Worm (Caenorhabditis elegans) whole organism, L2 larva: ENCODE results near the gene dod-17.

Experiments
- C34F6.9 ChIP-seq: fragments of 150-350 bp; optimal IDR thresholded peaks from 2 replicates; lab custom pipeline; 2014; ENCODE audit warnings: missing biosample characterization, missing genetic modification characterization
- F13H6.1 ChIP-seq: sonication (generic microtip); optimal IDR thresholded peaks from 2 replicates; lab custom pipeline; 2016; ENCODE audit warnings: missing genetic modification characterization, missing compliant biosample characterization
- R02D3.7 ChIP-seq: fragments of 150-350 bp; optimal IDR thresholded peaks from 2 replicates; lab custom pipeline; 2014; ENCODE audit warnings: missing biosample characterization, missing genetic modification characterization
- Y55F3AM.14 ChIP-seq: fragments of 200-800 bp; sonication (Bioruptor generic); optimal IDR thresholded peaks from 2 replicates; lab custom pipeline; 2018; ENCODE audit warnings: mild to moderate bottlenecking, missing genetic modification characterization, missing compliant biosample characterization
- ZK546.5 ChIP-seq: sonication (generic microtip); optimal IDR thresholded peaks from 2 replicates; lab custom pipeline; 2017; ENCODE audit warnings: missing biosample characterization, missing genetic modification characterization
- alr-1 ChIP-seq: fragments of 150-350 bp; optimal IDR thresholded peaks from 2 replicates; lab custom pipeline; 2014; ENCODE audit warnings: missing biosample characterization, missing genetic modification characterization
- aly-2 ChIP-seq: fragments of 150-350 bp; optimal IDR thresholded peaks from 2 replicates; lab custom pipeline; 2014; ENCODE audit warnings: missing biosample characterization, missing genetic modification characterization
- blmp-1 ChIP-seq: sonication (generic microtip); optimal IDR thresholded peaks from 2 replicates; lab custom pipeline; 2017; ENCODE audit warnings: missing genetic modification characterization, mild to moderate bottlenecking, missing compliant biosample characterization, antibody characterized with exemption, moderate library complexity; ENCODE audit not compliant: insufficient read depth
- ceh-82 ChIP-seq: fragments of 150-350 bp; optimal IDR thresholded peaks from 2 replicates; lab custom pipeline; 2014; ENCODE audit warnings: missing biosample characterization, missing genetic modification characterization
- crh-2 ChIP-seq: sonication (generic microtip); optimal IDR thresholded peaks from 2 replicates; lab custom pipeline; 2017; ENCODE audit warnings: missing biosample characterization, missing genetic modification characterization
- egl-27 ChIP-seq: sonication (generic microtip); optimal IDR thresholded peaks from 3 replicates; lab custom pipeline; 2017; ENCODE audit warnings: missing biosample characterization, missing genetic modification reagents, missing genetic modification characterization
- elt-1 ChIP-seq: fragments of 150-350 bp; optimal IDR thresholded peaks from 2 replicates; lab custom pipeline; 2014; ENCODE audit warnings: missing biosample characterization, missing genetic modification characterization
- elt-3 ChIP-seq: sonication (generic microtip); optimal IDR thresholded peaks from 2 replicates; lab custom pipeline; 2017; ENCODE audit warnings: missing biosample characterization, missing genetic modification characterization
- fos-1 ChIP-seq: fragments of 150-350 bp; optimal IDR thresholded peaks from 2 replicates; lab custom pipeline; 2014; ENCODE audit warnings: missing biosample characterization, missing genetic modification characterization
- lin-11 ChIP-seq: fragments of 150-350 bp; sonication (generic microtip); optimal IDR thresholded peaks from 2 replicates; lab custom pipeline; 2014; ENCODE audit warnings: missing biosample characterization, missing genetic modification characterization, inconsistent platforms, mixed read lengths
- lin-13 ChIP-seq: fragments of 150-350 bp; optimal IDR thresholded peaks from 2 replicates; lab custom pipeline; 2014; ENCODE audit warnings: missing biosample characterization, missing genetic modification reagents, missing genetic modification characterization
- lin-39 ChIP-seq: fragments of 150-350 bp; optimal IDR thresholded peaks from 2 replicates; lab custom pipeline; 2014; ENCODE audit warnings: missing biosample characterization, missing genetic modification reagents, missing genetic modification characterization
- lsy-2 ChIP-seq, 2 experiments: fragments of 150-350 bp in 1 of 2; sonication (generic microtip) in 1 of 2; optimal IDR thresholded peaks; 2 replicates each; lab custom pipeline; 2014 to 2017; ENCODE audit warnings: missing biosample characterization in 2 of 2, missing genetic modification characterization in 2 of 2
- mab-5 ChIP-seq: fragments of 150-350 bp; optimal IDR thresholded peaks from 2 replicates; lab custom pipeline; 2014; ENCODE audit warnings: missing biosample characterization, missing genetic modification characterization
- mbf-1 ChIP-seq: sonication (generic microtip); optimal IDR thresholded peaks from 2 replicates; lab custom pipeline; 2017; ENCODE audit warnings: missing biosample characterization, missing genetic modification characterization
- mdl-1 ChIP-seq, 2 experiments: fragments of 150-350 bp in 1 of 2; sonication (generic microtip) in 1 of 2; optimal IDR thresholded peaks; 2 replicates each; lab custom pipeline; 2017; ENCODE audit warnings: missing biosample characterization in 2 of 2, missing genetic modification characterization in 2 of 2
- nhr-11 ChIP-seq: fragments of 150-350 bp; optimal IDR thresholded peaks from 2 replicates; lab custom pipeline; 2014; ENCODE audit warnings: missing biosample characterization, missing genetic modification characterization
- nhr-12 ChIP-seq: fragments of 150-350 bp; optimal IDR thresholded peaks from 2 replicates; lab custom pipeline; 2014; ENCODE audit warnings: missing biosample characterization, missing genetic modification characterization
- nhr-129 ChIP-seq: fragments of 150-350 bp; optimal IDR thresholded peaks from 2 replicates; lab custom pipeline; 2014; ENCODE audit warnings: missing biosample characterization, missing genetic modification characterization
- nhr-21 ChIP-seq: fragments of 150-350 bp; optimal IDR thresholded peaks from 2 replicates; lab custom pipeline; 2014; ENCODE audit warnings: missing biosample characterization, missing genetic modification characterization
- nhr-237 ChIP-seq: fragments of 150-350 bp; optimal IDR thresholded peaks from 2 replicates; lab custom pipeline; 2014; ENCODE audit warnings: missing biosample characterization, missing genetic modification characterization
- nhr-25 ChIP-seq: fragments of 150-350 bp; sonication (generic microtip); optimal IDR thresholded peaks from 3 replicates; lab custom pipeline; 2014; ENCODE audit warnings: missing biosample characterization, missing genetic modification characterization
- peb-1 ChIP-seq: fragments of 150-350 bp; optimal IDR thresholded peaks from 2 replicates; lab custom pipeline; 2014; ENCODE audit warnings: missing biosample characterization, missing genetic modification characterization
- sem-4 ChIP-seq: fragments of 150-350 bp; optimal IDR thresholded peaks from 2 replicates; lab custom pipeline; 2014; ENCODE audit warnings: missing biosample characterization, missing genetic modification reagents, missing genetic modification characterization
- skn-1 ChIP-seq: sonication (generic microtip); optimal IDR thresholded peaks from 2 replicates; lab custom pipeline; 2017; ENCODE audit warnings: missing biosample characterization, missing genetic modification characterization
- sma-3 ChIP-seq: sonication (generic microtip); optimal IDR thresholded peaks from 2 replicates; lab custom pipeline; 2016; ENCODE audit warnings: missing genetic modification reagents, missing genetic modification characterization, missing compliant biosample characterization
- sma-9 ChIP-seq, 2 experiments: fragments of 150-350 bp in 1 of 2; sonication (generic microtip) in 1 of 2; optimal IDR thresholded peaks; 2 replicates each; lab custom pipeline; 2014 to 2016; ENCODE audit warnings: missing genetic modification characterization in 2 of 2, mild to moderate bottlenecking in 1 of 2, missing biosample characterization in 1 of 2, missing compliant biosample characterization in 1 of 2, missing genetic modification reagents in 1 of 2, moderate library complexity in 1 of 2
- unc-62 ChIP-seq: fragments of 150-350 bp; optimal IDR thresholded peaks from 2 replicates; lab custom pipeline; 2014; ENCODE audit warnings: missing biosample characterization, missing genetic modification reagents, missing genetic modification characterization
- zag-1 ChIP-seq: fragments of 150-350 bp; optimal IDR thresholded peaks from 2 replicates; lab custom pipeline; 2014; ENCODE audit warnings: missing biosample characterization, missing genetic modification characterization
- ztf-1 ChIP-seq: fragments of 200-800 bp; sonication (Bioruptor generic); conservative IDR thresholded peaks from 2 replicates; pipeline ENCODE4 v1.3.6; 2022; ENCODE audit warnings: missing genetic modification characterization, missing compliant biosample characterization
- ztf-11 ChIP-seq: sonication (generic microtip); optimal IDR thresholded peaks from 2 replicates; lab custom pipeline; 2017; ENCODE audit warnings: missing biosample characterization, missing genetic modification characterization
- ztf-4 ChIP-seq: fragments of 150-350 bp; optimal IDR thresholded peaks from 2 replicates; lab custom pipeline; 2014; ENCODE audit warnings: missing biosample characterization, missing genetic modification characterization

Gene dod-17

ce11 chrIV:12994376-12994775 lies 18.3 kb downstream of the dod-17 start, which contains the start of gene K10D11.4:
K10D11.4 (minus strand) TSS chrIV:12994476.
- TF ChIP-seq ztf-11 (tag; lab: Kevin White, UChicago) (no peak), ztf-1 (no peak), ceh-82 (tag; lab: Kevin White, UChicago) (no peak), aly-2 (tag; lab: Kevin White, UChicago) (no peak), mab-5 (tag; lab: Kevin White, UChicago) (no peak), skn-1 (tag; lab: Kevin White, UChicago) (no peak), mbf-1 (tag; lab: Kevin White, UChicago) (no peak), nhr-12 (tag; lab: Kevin White, UChicago) (no peak), nhr-11 (tag; lab: Kevin White, UChicago) (no peak)

- no peak for TF ChIP-seq ZK546.5
- no peak for TF ChIP-seq nhr-21 (tag; lab: Kevin White, UChicago)
- no peak for TF ChIP-seq peb-1 (tag; lab: Kevin White, UChicago)
- TF ChIP-seq lin-13, result no peak
- no peak for TF ChIP-seq elt-3
- TF ChIP-seq blmp-1 (tag; lab: Kevin White, UChicago), result no peak
- TF ChIP-seq mdl-1 (tag; optimal IDR thresholded peaks at IDR 0.05; lab: Kevin White, UChicago), result no peak
- TF ChIP-seq nhr-237 (tag; lab: Kevin White, UChicago), result no peak
- TF ChIP-seq ztf-4 (tag; lab: Kevin White, UChicago), result no peak
- no peak for TF ChIP-seq nhr-12 (tag; lab: Kevin White, UChicago)
- TF ChIP-seq R02D3.7, result no peak
- TF ChIP-seq nhr-25, result no peak
Observed at ce11 chrIV:12995886-12996285, 19.8 kb downstream of the dod-17 start, which contains the start of gene K10D11.7. K10D11.7 (minus strand) TSS chrIV:12995986.

- TF ChIP-seq sma-9 (GFP tag; optimal IDR thresholded peaks at IDR 0.05; lab: Kevin White, UChicago) (peak; percentile 47), sma-9 (tag; optimal IDR thresholded peaks at IDR 0.05; lab: Kevin White, UChicago) (no peak), blmp-1 (tag; lab: Kevin White, UChicago) (peak; percentile 10), nhr-129 (tag; lab: Kevin White, UChicago) (peak; percentile 34), nhr-21 (tag; lab: Kevin White, UChicago) (no peak)
Observed at ce11 chrIV:12997560-12997959, 21.5 kb downstream of the dod-17 start.

- TF ChIP-seq nhr-129 (tag; lab: Kevin White, UChicago), result no peak
- TF ChIP-seq ceh-82 (tag; lab: Kevin White, UChicago), result no peak
- no peak for TF ChIP-seq elt-3
- TF ChIP-seq elt-1 (tag; lab: Kevin White, UChicago), result no peak
- TF ChIP-seq sem-4, result no peak
- TF ChIP-seq crh-2 (tag; lab: Kevin White, UChicago), result no peak
- TF ChIP-seq Y55F3AM.14 (GFP tag; lab: Kevin White, UChicago), result no peak
- no peak for TF ChIP-seq lin-13
- no peak for TF ChIP-seq mdl-1 (tag; optimal IDR thresholded peaks at IDR 0.05; lab: Kevin White, UChicago)
- TF ChIP-seq alr-1, result no peak
- TF ChIP-seq ztf-11 (tag; lab: Kevin White, UChicago), result no peak
- no peak for TF ChIP-seq egl-27 (tag; lab: Kevin White, UChicago)
- no peak for TF ChIP-seq mbf-1 (tag; lab: Kevin White, UChicago)
- TF ChIP-seq C34F6.9 (tag; lab: Kevin White, UChicago), result no peak
- TF ChIP-seq nhr-237 (tag; lab: Kevin White, UChicago), result no peak
- TF ChIP-seq F13H6.1 (tag; lab: Kevin White, UChicago), result no peak
Observed at ce11 chrIV:12999087-12999486, 23.0 kb downstream of the dod-17 start.

ce11 chrIV:13008405-13009208 lies 32.5 kb downstream of the dod-17 start, which contains the start of gene mbk-2:
mbk-2 (plus strand) TSS chrIV:13009158.
- TF ChIP-seq peb-1 (tag; lab: Kevin White, UChicago), result no peak
- no peak for TF ChIP-seq sma-3 (GFP tag; lab: Kevin White, UChicago)
- TF ChIP-seq nhr-21 (tag; lab: Kevin White, UChicago), result no peak
- no peak for TF ChIP-seq skn-1 (tag; lab: Kevin White, UChicago)
- peak; percentile 6 for TF ChIP-seq fos-1 (tag; lab: Kevin White, UChicago)
- TF ChIP-seq lin-39 (tag; lab: Kevin White, UChicago), result no peak
- no peak for TF ChIP-seq lin-11 (tag; lab: Kevin White, UChicago)
- TF ChIP-seq lsy-2 (tag; optimal IDR thresholded peaks at IDR 0.05; lab: Kevin White, UChicago), result no peak
- peak; percentile 57 for TF ChIP-seq sma-9 (GFP tag; optimal IDR thresholded peaks at IDR 0.05; lab: Kevin White, UChicago)
- no peak for TF ChIP-seq sma-9 (tag; optimal IDR thresholded peaks at IDR 0.05; lab: Kevin White, UChicago)
- TF ChIP-seq nhr-12 (tag; lab: Kevin White, UChicago), result no peak
- no peak for TF ChIP-seq unc-62 (GFP tag; lab: Kevin White, UChicago)
- TF ChIP-seq crh-2 (tag; lab: Kevin White, UChicago), result peak; percentile 3
- TF ChIP-seq zag-1 (tag; lab: Kevin White, UChicago), result no peak
